Worm (Caenorhabditis elegans): ENCODE results near the gene crn-5.

The crn-5 gene

ce11 chrII:10548778-10549671 is 43.5 kb upstream of the crn-5 start:
- TF ChIP-seq nhr-28 (tag; optimal IDR thresholded peaks at IDR 0.05) (no peak), xbp-1 (tag; optimal IDR thresholded peaks at IDR 0.05) (peak; percentile 78), tbx-2 (tag; optimal IDR thresholded peaks at IDR 0.05) (peak; percentile 83), nhr-84 (tag; optimal IDR thresholded peaks at IDR 0.05) (no peak), lin-15B (tag; optimal IDR thresholded peaks at IDR 0.05) (peak; percentile 44), tlp-1 (tag; optimal IDR thresholded peaks at IDR 0.05) (no peak), unc-30 (tag; optimal IDR thresholded peaks at IDR 0.05) (no peak), lin-14 (GFP tag; optimal IDR thresholded peaks at IDR 0.05) (peak; percentile 96), sup-37 (GFP tag; optimal IDR thresholded peaks at IDR 0.05) (peak; percentile 5), nhr-90 (tag; optimal IDR thresholded peaks at IDR 0.05; ENCODE audit: poor library complexity) (peak; percentile 65), Y116A8C.19 (tag; optimal IDR thresholded peaks at IDR 0.05; ENCODE audit: borderline replicate concordance) (no peak), ceh-8 (GFP tag; optimal IDR thresholded peaks at IDR 0.05) (peak; percentile 15), hlh-17 (GFP tag; optimal IDR thresholded peaks at IDR 0.05; ENCODE audit: borderline replicate concordance) (no peak), zag-1 (tag; optimal IDR thresholded peaks at IDR 0.05) (no peak), egl-13 (tag; optimal IDR thresholded peaks at IDR 0.05) (peak; percentile 49), fos-1 (tag; optimal IDR thresholded peaks at IDR 0.05) (peak; percentile 50), snu-23 (GFP tag; optimal IDR thresholded peaks at IDR 0.05) (peak; percentile 94), efl-3 (GFP tag; optimal IDR thresholded peaks at IDR 0.05) (no peak), aly-2 (tag; optimal IDR thresholded peaks at IDR 0.05) (peak; percentile 16), jun-1 (tag; optimal IDR thresholded peaks at IDR 0.05) (peak; percentile 89), lsy-2 (tag; optimal IDR thresholded peaks at IDR 0.05) (peak; percentile 81 to 90), ztf-4 (tag; optimal IDR thresholded peaks at IDR 0.05) (peak; percentile 87), unc-62 (GFP tag; optimal IDR thresholded peaks at IDR 0.05) (no peak), rnt-1 (tag; optimal IDR thresholded peaks at IDR 0.05) (peak; percentile 84), nhr-77 (tag; optimal IDR thresholded peaks at IDR 0.05) (peak; percentile 70), nhr-19 (GFP tag; conservative IDR thresholded peaks at IDR 0.05) (peak; percentile 76), pag-3 (tag; optimal IDR thresholded peaks at IDR 0.05; ENCODE audit: borderline replicate concordance, insufficient read depth) (no peak), fkh-8 (tag; optimal IDR thresholded peaks at IDR 0.05) (peak; percentile 95), hpl-2 (GFP tag; optimal IDR thresholded peaks at IDR 0.05) (no peak), grh-1 (GFP tag; IDR thresholded peaks at IDR 0.05) (peak; percentile 39), hlh-4 (tag; optimal IDR thresholded peaks at IDR 0.05) (no peak), ets-5 (GFP tag; IDR thresholded peaks at IDR 0.05) (0 out of 2 replicates have a peak, but pooled peaks have one; percentile 5), ceh-90 (tag; optimal IDR thresholded peaks at IDR 0.05) (no peak), unc-98 (GFP tag; IDR thresholded peaks at IDR 0.05) (no peak), unc-130 (tag; optimal IDR thresholded peaks at IDR 0.05) (peak; percentile 22), sptf-1 (tag; optimal IDR thresholded peaks at IDR 0.05) (no peak), ceh-63 (GFP tag; optimal IDR thresholded peaks at IDR 0.05) (no peak), C16A3.4 (tag; optimal IDR thresholded peaks at IDR 0.05) (peak; percentile 85), snpc-4 (tag; optimal IDR thresholded peaks at IDR 0.05) (peak; percentile 59), elt-2 (tag; optimal IDR thresholded peaks at IDR 0.05) (peak; percentile 47), pax-3 (tag; optimal IDR thresholded peaks at IDR 0.05) (peak; percentile 66), C04F5.9 (tag; optimal IDR thresholded peaks at IDR 0.05) (peak; percentile 19), aha-1 (tag; optimal IDR thresholded peaks at IDR 0.05) (no peak), C34B4.2 (tag; optimal IDR thresholded peaks at IDR 0.05) (no peak), nhr-237 (tag; optimal IDR thresholded peaks at IDR 0.05) (peak; percentile 48), nhr-20 (tag; optimal IDR thresholded peaks at IDR 0.05) (peak; percentile 82), ces-1 (GFP tag; optimal IDR thresholded peaks at IDR 0.05) (no peak), mab-9 (GFP tag; IDR thresholded peaks at IDR 0.05) (peak; percentile 66), zip-4 (GFP tag; optimal IDR thresholded peaks at IDR 0.05) (no peak), fkh-4 (tag; optimal IDR thresholded peaks at IDR 0.05; ENCODE audit: borderline replicate concordance) (no peak), isw-1 (GFP tag; IDR thresholded peaks at IDR 0.05) (peak; percentile 59)

Data from whole organism, L1 larva.